Worm (Caenorhabditis elegans) whole organism, mixed stage, embryonic: ENCODE measurements around the gene str-33.

Source experiments
- M03D4.4 ChIP-seq: sonication (generic microtip); optimal IDR thresholded peaks from 2 replicates; lab custom pipeline; 2017; ENCODE audit warnings: mild to moderate bottlenecking, missing genetic modification characterization, missing compliant biosample characterization
- bed-3 ChIP-seq: fragments of 200-800 bp; sonication (Bioruptor generic); optimal IDR thresholded peaks from 3 replicates; lab custom pipeline; 2018; ENCODE audit warnings: mild to moderate bottlenecking, missing genetic modification characterization, moderate library complexity, missing compliant biosample characterization
- blmp-1 ChIP-seq: fragments of 150-350 bp; optimal IDR thresholded peaks from 2 replicates; lab custom pipeline; 2014; ENCODE audit warnings: missing biosample characterization, missing genetic modification characterization
- ceh-43 ChIP-seq: fragments of 200-800 bp; sonication (Bioruptor generic); optimal IDR thresholded peaks from 2 replicates; lab custom pipeline; 2018; ENCODE audit warnings: mild to moderate bottlenecking, missing genetic modification characterization, moderate library complexity, missing compliant biosample characterization
- ceh-83 ChIP-seq: fragments of 200-800 bp; sonication (Bioruptor generic); optimal IDR thresholded peaks from 2 replicates; lab custom pipeline; 2018; ENCODE audit warnings: mild to moderate bottlenecking, missing genetic modification characterization, missing compliant biosample characterization
- ces-1 ChIP-seq: fragments of 150-350 bp; optimal IDR thresholded peaks from 2 replicates; lab custom pipeline; 2014; ENCODE audit warnings: missing biosample characterization, missing genetic modification reagents, missing genetic modification characterization
- cnd-1 ChIP-seq: fragments of 200-800 bp; sonication (Bioruptor generic); optimal IDR thresholded peaks from 2 replicates; lab custom pipeline; 2018; ENCODE audit warnings: mild to moderate bottlenecking, missing genetic modification characterization, missing compliant biosample characterization
- drap-1 ChIP-seq: fragments of 200-800 bp; sonication (Bioruptor generic); optimal IDR thresholded peaks from 3 replicates; lab custom pipeline; 2018; ENCODE audit warnings: mild to moderate bottlenecking, missing genetic modification characterization, missing compliant biosample characterization
- elt-1 ChIP-seq: sonication (generic microtip); optimal IDR thresholded peaks from 2 replicates; lab custom pipeline; 2017; ENCODE audit warnings: missing genetic modification characterization, mild to moderate bottlenecking, missing compliant biosample characterization, antibody characterized with exemption, moderate library complexity, borderline replicate concordance; ENCODE audit not compliant: insufficient read depth
- elt-3 ChIP-seq: fragments of 150-350 bp; optimal IDR thresholded peaks from 2 replicates; lab custom pipeline; 2014; ENCODE audit warnings: missing biosample characterization, missing genetic modification characterization
- flh-1 ChIP-seq: fragments of 200-800 bp; sonication (Bioruptor generic); optimal IDR thresholded peaks from 2 replicates; lab custom pipeline; 2018; ENCODE audit warnings: mild to moderate bottlenecking, missing genetic modification characterization, moderate library complexity, missing compliant biosample characterization
- ham-2 ChIP-seq: fragments of 200-800 bp; sonication (Bioruptor generic); optimal IDR thresholded peaks from 2 replicates; lab custom pipeline; 2018; ENCODE audit warnings: mild to moderate bottlenecking, missing genetic modification characterization, missing compliant biosample characterization
- hlh-1 ChIP-seq: fragments of 150-350 bp; optimal IDR thresholded peaks from 2 replicates; lab custom pipeline; 2014; ENCODE audit warnings: missing biosample characterization, missing genetic modification reagents, missing genetic modification characterization
- lsy-2 ChIP-seq: fragments of 150-350 bp; optimal IDR thresholded peaks from 2 replicates; lab custom pipeline; 2014; ENCODE audit warnings: missing biosample characterization, missing genetic modification characterization
- mab-5 ChIP-seq: fragments of 150-350 bp; optimal IDR thresholded peaks from 2 replicates; lab custom pipeline; 2014; ENCODE audit warnings: missing biosample characterization, missing genetic modification characterization
- mep-1 ChIP-seq: fragments of 150-350 bp; optimal IDR thresholded peaks from 2 replicates; lab custom pipeline; 2017; ENCODE audit warnings: missing biosample characterization, missing genetic modification reagents, missing genetic modification characterization, inconsistent platforms
- mls-2 ChIP-seq: sonication (generic microtip); optimal IDR thresholded peaks from 2 replicates; lab custom pipeline; 2016; ENCODE audit warnings: mild to moderate bottlenecking, missing genetic modification characterization, moderate library complexity, missing compliant biosample characterization
- nhr-12 ChIP-seq: fragments of 150-350 bp; optimal IDR thresholded peaks from 2 replicates; lab custom pipeline; 2014; ENCODE audit warnings: missing biosample characterization, missing genetic modification characterization
- nhr-2 ChIP-seq: fragments of 150-350 bp; optimal IDR thresholded peaks from 2 replicates; lab custom pipeline; 2014; ENCODE audit warnings: missing biosample characterization, missing genetic modification characterization
- nhr-237 ChIP-seq: fragments of 150-350 bp; optimal IDR thresholded peaks from 2 replicates; lab custom pipeline; 2014; ENCODE audit warnings: missing biosample characterization, missing genetic modification characterization
- nhr-28 ChIP-seq: fragments of 150-350 bp; optimal IDR thresholded peaks from 2 replicates; lab custom pipeline; 2014; ENCODE audit warnings: missing biosample characterization, missing genetic modification characterization
- nhr-76 ChIP-seq: sonication (generic microtip); optimal IDR thresholded peaks from 2 replicates; lab custom pipeline; 2017; ENCODE audit warnings: missing biosample characterization, missing genetic modification characterization
- pha-4 ChIP-seq: fragments of 150-350 bp; optimal IDR thresholded peaks from 2 replicates; lab custom pipeline; 2018; ENCODE audit warnings: missing biosample characterization, missing genetic modification reagents, missing genetic modification characterization
- sem-2 ChIP-seq: fragments of 200-800 bp; sonication (Bioruptor generic); optimal IDR thresholded peaks from 2 replicates; lab custom pipeline; 2018; ENCODE audit warnings: mild to moderate bottlenecking, missing genetic modification characterization, missing compliant biosample characterization
- snpc-4 ChIP-seq: fragments of 150-350 bp; optimal IDR thresholded peaks from 2 replicates; lab custom pipeline; 2014; ENCODE audit warnings: missing biosample characterization, missing genetic modification characterization
- sptf-1 ChIP-seq: sonication (generic microtip); optimal IDR thresholded peaks from 2 replicates; lab custom pipeline; 2017; ENCODE audit warnings: mild to moderate bottlenecking, missing genetic modification characterization, moderate library complexity, missing compliant biosample characterization
- tbx-8 ChIP-seq: fragments of 200-800 bp; sonication (Bioruptor generic); optimal IDR thresholded peaks from 2 replicates; lab custom pipeline; 2018; ENCODE audit warnings: mild to moderate bottlenecking, missing genetic modification characterization, moderate library complexity, missing compliant biosample characterization
- unc-120 ChIP-seq: sonication (generic microtip); optimal IDR thresholded peaks from 2 replicates; lab custom pipeline; 2017; ENCODE audit warnings: missing genetic modification characterization, missing compliant biosample characterization; ENCODE audit not compliant: poor library complexity, severe bottlenecking
- ztf-11 ChIP-seq: fragments of 150-350 bp; optimal IDR thresholded peaks from 2 replicates; lab custom pipeline; 2014; ENCODE audit warnings: missing biosample characterization, missing genetic modification characterization

str-33 gene

DNA sequence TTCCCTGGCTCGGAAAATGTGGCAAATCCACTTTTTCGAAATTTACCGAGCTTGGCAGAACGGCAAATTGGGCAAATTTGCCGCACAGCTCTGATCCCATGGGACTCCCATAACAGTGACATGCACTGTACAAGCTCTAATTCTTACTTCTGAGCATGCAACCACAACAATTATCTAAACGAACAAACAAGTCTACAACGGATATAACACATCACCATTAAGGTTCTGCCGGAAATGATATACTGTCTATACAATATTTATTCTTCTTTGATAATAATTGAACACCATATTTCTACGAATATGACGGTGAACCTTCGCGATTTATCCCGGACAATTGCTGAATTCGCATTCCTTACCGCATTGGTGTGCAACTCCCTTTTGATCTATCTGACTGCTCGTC lies at the start of gene str-33:
Gene str-33 (plus strand): TSS at position 301 of the 400 bp plus-strand sequence.
- no peak for TF ChIP-seq mls-2
- TF ChIP-seq sem-2 (GFP tag; lab: Kevin White, UChicago): no peak
- no peak for TF ChIP-seq tbx-8 (GFP tag; lab: Kevin White, UChicago)
- TF ChIP-seq nhr-12 (tag; lab: Kevin White, UChicago): no peak
- TF ChIP-seq pha-4 (tag; lab: Kevin White, UChicago): no peak

- TF ChIP-seq drap-1 (GFP tag; lab: Kevin White, UChicago): no peak
- TF ChIP-seq pha-4 (tag; lab: Kevin White, UChicago): no peak
- no peak for TF ChIP-seq mls-2
- TF ChIP-seq ham-2 (GFP tag; lab: Kevin White, UChicago): no peak
- no peak for TF ChIP-seq snpc-4
- no peak for TF ChIP-seq cnd-1 (tag; lab: Kevin White, UChicago)
- no peak for TF ChIP-seq mab-5 (tag; lab: Kevin White, UChicago)
- no peak for TF ChIP-seq elt-1 (tag; lab: Kevin White, UChicago)
- no peak for TF ChIP-seq blmp-1 (tag; lab: Kevin White, UChicago)
- TF ChIP-seq, all 35 proteins: peak for 0
Observed at ce11 chrV:2683497-2683896, 44.8 kb upstream of the str-33 start.

DNA sequence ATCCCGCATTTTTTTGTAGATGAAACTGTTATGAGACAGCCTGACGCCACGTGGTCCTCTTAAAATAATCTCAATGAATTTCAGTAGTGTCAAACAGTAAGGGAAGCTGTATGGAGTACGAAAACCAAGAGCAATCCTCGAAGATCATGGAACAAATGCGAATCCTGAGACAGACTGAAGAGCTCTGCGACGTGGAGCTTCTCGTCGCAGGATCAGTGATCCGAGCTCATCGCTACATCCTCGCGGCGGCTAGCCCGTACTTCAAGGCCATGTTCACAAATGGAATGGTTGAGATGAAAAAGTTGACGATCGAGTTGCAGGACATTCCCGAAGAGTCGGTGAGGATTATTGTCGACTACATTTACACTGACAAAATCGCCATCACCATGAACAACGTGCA lies 44.1 kb upstream of the str-33 start:
- TF ChIP-seq lsy-2 (tag; lab: Kevin White, UChicago): no peak
- no peak for TF ChIP-seq elt-1 (tag; lab: Kevin White, UChicago)
- no peak for TF ChIP-seq mep-1 (tag; lab: Kevin White, UChicago)
- no peak for TF ChIP-seq ceh-83 (GFP tag; lab: Kevin White, UChicago)
- TF ChIP-seq bed-3 (GFP tag; lab: Kevin White, UChicago): no peak
- TF ChIP-seq ham-2 (GFP tag; lab: Kevin White, UChicago): no peak
- TF ChIP-seq nhr-28 (tag; lab: Kevin White, UChicago): no peak
- no peak for TF ChIP-seq nhr-76 (tag; lab: Kevin White, UChicago)
- no peak for TF ChIP-seq tbx-8 (GFP tag; lab: Kevin White, UChicago)
- TF ChIP-seq unc-120 (tag; lab: Kevin White, UChicago): no peak
- no peak for TF ChIP-seq hlh-1 (tag; lab: Kevin White, UChicago)

DNA sequence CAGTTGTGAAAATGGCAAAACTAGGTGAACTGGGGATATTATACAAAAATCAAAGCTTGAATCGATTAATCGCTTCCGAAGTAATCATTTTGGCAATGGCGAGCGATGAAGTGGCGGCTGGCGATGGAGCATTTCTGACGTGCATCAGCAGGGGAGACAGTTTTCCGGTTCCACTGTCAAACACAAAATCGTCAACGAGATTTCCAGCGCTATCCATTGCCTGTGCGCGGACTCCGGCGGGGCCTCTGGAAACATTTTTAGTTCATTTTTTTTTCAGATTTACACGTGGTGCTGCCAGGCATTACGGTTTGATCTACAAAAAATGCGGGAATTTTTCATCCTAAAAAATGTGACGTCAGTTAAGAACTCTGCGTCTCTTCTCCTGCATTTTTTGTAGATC lies 39.8 kb upstream of the str-33 start:
- TF ChIP-seq nhr-28 (tag; lab: Kevin White, UChicago) (no peak), M03D4.4 (no peak), bed-3 (GFP tag; lab: Kevin White, UChicago) (no peak), tbx-8 (GFP tag; lab: Kevin White, UChicago) (no peak), ces-1 (GFP tag; lab: Kevin White, UChicago) (no peak), elt-3 (tag; lab: Kevin White, UChicago) (no peak), hlh-1 (tag; lab: Kevin White, UChicago) (no peak), mab-5 (tag; lab: Kevin White, UChicago) (no peak), ceh-43 (GFP tag; lab: Kevin White, UChicago) (no peak), nhr-237 (tag; lab: Kevin White, UChicago) (no peak), unc-120 (tag; lab: Kevin White, UChicago) (no peak), flh-1 (GFP tag; lab: Kevin White, UChicago) (no peak), blmp-1 (tag; lab: Kevin White, UChicago) (no peak), nhr-76 (tag; lab: Kevin White, UChicago) (no peak)

DNA sequence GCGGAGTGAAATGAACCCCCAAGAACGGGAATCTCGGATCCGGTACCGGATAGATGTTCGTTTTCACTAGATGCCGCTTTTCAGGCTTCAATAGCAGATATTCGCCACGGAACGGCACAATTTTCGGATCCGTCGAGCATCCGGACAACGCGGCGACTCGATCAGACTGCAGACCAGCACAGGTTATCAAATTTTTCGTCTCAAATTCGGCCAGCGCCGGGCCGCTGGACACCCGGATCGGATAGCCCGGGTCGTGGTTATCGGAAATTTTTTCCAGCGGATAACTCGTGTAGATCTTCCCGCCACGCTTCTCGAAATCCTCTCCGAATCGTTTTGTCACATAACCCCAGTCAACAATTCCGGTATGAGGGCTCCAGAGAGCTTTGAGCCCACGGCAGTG lies 37.9 kb upstream of the str-33 start:
- TF ChIP-seq pha-4 (tag; lab: Kevin White, UChicago) (no peak), ceh-43 (GFP tag; lab: Kevin White, UChicago) (no peak), ztf-11 (tag; lab: Kevin White, UChicago) (no peak), unc-120 (tag; lab: Kevin White, UChicago) (no peak), nhr-28 (tag; lab: Kevin White, UChicago) (no peak), nhr-2 (no peak), mab-5 (tag; lab: Kevin White, UChicago) (no peak), snpc-4 (no peak)

DNA sequence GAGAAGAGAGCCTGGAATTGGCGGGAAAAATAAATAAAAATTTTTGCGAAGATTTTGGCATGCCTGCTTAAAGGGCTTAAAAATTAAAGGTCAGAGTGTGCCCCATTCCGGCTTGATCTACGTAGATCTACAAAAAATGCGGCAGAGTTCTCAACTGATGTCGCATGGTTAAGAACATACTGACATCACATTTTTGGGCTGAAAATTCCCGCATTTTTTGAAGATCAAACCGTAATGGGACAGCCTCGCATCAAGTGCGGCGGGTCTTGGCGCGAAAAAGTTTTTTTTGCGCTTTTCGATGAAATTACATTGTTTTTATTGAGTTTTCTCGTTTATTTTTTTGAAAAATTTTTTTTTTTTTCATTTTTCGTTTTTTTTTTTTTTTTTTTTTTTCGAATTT lies 37.4 kb upstream of the str-33 start:
- TF ChIP-seq mep-1 (tag; lab: Kevin White, UChicago) (no peak), ces-1 (GFP tag; lab: Kevin White, UChicago) (no peak), cnd-1 (tag; lab: Kevin White, UChicago) (no peak), lsy-2 (tag; lab: Kevin White, UChicago) (no peak), elt-1 (tag; lab: Kevin White, UChicago) (no peak), sptf-1 (tag; lab: Kevin White, UChicago) (no peak), nhr-76 (tag; lab: Kevin White, UChicago) (no peak), ceh-83 (GFP tag; lab: Kevin White, UChicago) (no peak), ham-2 (GFP tag; lab: Kevin White, UChicago) (no peak), tbx-8 (GFP tag; lab: Kevin White, UChicago) (no peak), hlh-1 (tag; lab: Kevin White, UChicago) (no peak), nhr-12 (tag; lab: Kevin White, UChicago) (no peak), drap-1 (GFP tag; lab: Kevin White, UChicago) (no peak)
